Fruit fly (Drosophila melanogaster) whole organism, embryonic: ENCODE results near the gene prg.

Experiments
- Awh ChIP-seq: fragments of 200-800 bp; sonication (Bioruptor generic); IDR thresholded peaks from 2 replicates; pipeline ENCODE4, ENCODE4 v1.3.6; 2022; ENCODE audit warnings: missing biosample characterization, missing genetic modification characterization
- Bdp1 ChIP-seq: fragments of 200-800 bp; sonication (Bioruptor generic); optimal IDR thresholded peaks from 3 replicates; lab custom pipeline; 2016; ENCODE audit warnings: missing biosample characterization, missing genetic modification characterization
- Bgb ChIP-seq: fragments of 200-800 bp; sonication (Bioruptor generic); IDR thresholded peaks from 2 replicates; pipeline ENCODE4 v1.3.6; 2022; ENCODE audit warnings: missing biosample characterization, missing genetic modification characterization; ENCODE audit not compliant: partially characterized antibody
- CG10321 ChIP-seq: fragments of 200-800 bp; sonication (Bioruptor generic); IDR thresholded peaks from 2 replicates; pipeline ENCODE4 v1.3.6; 2022; ENCODE audit warnings: missing biosample characterization, missing genetic modification characterization
- CG10959 ChIP-seq: fragments of 200-800 bp; sonication (Bioruptor generic); IDR thresholded peaks from 2 replicates; pipeline ENCODE4 v1.3.6; 2022; ENCODE audit warnings: missing biosample characterization, missing genetic modification characterization
- CG11398 ChIP-seq: fragments of 200-800 bp; sonication (Bioruptor generic); optimal IDR thresholded peaks from 2 replicates; lab custom pipeline; 2016; ENCODE audit warnings: missing biosample characterization, missing genetic modification characterization
- CG11456 ChIP-seq: fragments of 200-800 bp; sonication (Bioruptor generic); IDR thresholded peaks from 3 replicates; pipeline ENCODE4 v1.3.6; 2022; ENCODE audit warnings: missing biosample characterization, missing genetic modification characterization
- CG11695 ChIP-seq: fragments of 200-800 bp; sonication (Bioruptor generic); IDR thresholded peaks from 3 replicates; pipeline ENCODE4 v1.3.6; 2022; ENCODE audit warnings: missing biosample characterization, missing genetic modification characterization
- CG12744 ChIP-seq: fragments of 200-800 bp; sonication (Bioruptor generic); optimal IDR thresholded peaks from 2 replicates; lab custom pipeline; 2016; ENCODE audit warnings: missing biosample characterization, missing genetic modification characterization
- CG13123 ChIP-seq: fragments of 200-800 bp; sonication (Bioruptor generic); optimal IDR thresholded peaks from 2 replicates; lab custom pipeline; 2016; ENCODE audit warnings: missing biosample characterization, missing genetic modification characterization
- CG14667 ChIP-seq: fragments of 200-800 bp; sonication (Bioruptor generic); IDR thresholded peaks from 2 replicates; pipeline ENCODE4 v1.3.6; 2022; ENCODE audit warnings: missing biosample characterization, missing genetic modification characterization
- CG15696 ChIP-seq: fragments of 200-800 bp; sonication (Bioruptor generic); optimal IDR thresholded peaks from 2 replicates; lab custom pipeline; 2019; ENCODE audit warnings: missing biosample characterization, mild to moderate bottlenecking, missing genetic modification characterization, moderate library complexity
- CG16779 ChIP-seq: fragments of 200-800 bp; sonication (Bioruptor generic); IDR thresholded peaks from 2 replicates; pipeline ENCODE4 v1.3.6; 2022; ENCODE audit warnings: missing biosample characterization, missing genetic modification characterization
- CG18011 ChIP-seq: fragments of 200-800 bp; sonication (Bioruptor generic); optimal IDR thresholded peaks from 2 replicates; lab custom pipeline; 2017; ENCODE audit warnings: missing biosample characterization, missing genetic modification characterization, mild to moderate bottlenecking, moderate library complexity, missing genotype
- CG31224 ChIP-seq: fragments of 200-800 bp; sonication (Bioruptor generic); IDR thresholded peaks from 2 replicates; pipeline ENCODE4 v1.3.6; 2022; ENCODE audit warnings: missing biosample characterization, missing genetic modification characterization
- CG31365 ChIP-seq: fragments of 200-800 bp; sonication (Bioruptor generic); optimal IDR thresholded peaks from 2 replicates; lab custom pipeline; 2018; ENCODE audit warnings: missing biosample characterization, mild to moderate bottlenecking, missing genetic modification characterization
- CG32772 ChIP-seq: fragments of 200-800 bp; sonication (Bioruptor generic); IDR thresholded peaks from 2 replicates; pipeline ENCODE4 v1.3.6; 2022; ENCODE audit warnings: missing biosample characterization, missing genetic modification characterization
- CG33213 ChIP-seq: fragments of 200-800 bp; sonication (Bioruptor generic); optimal IDR thresholded peaks from 3 replicates; lab custom pipeline; 2016; ENCODE audit warnings: missing biosample characterization, missing genetic modification characterization
- CG4820 ChIP-seq: fragments of 200-800 bp; sonication (Bioruptor generic); optimal IDR thresholded peaks from 3 replicates; lab custom pipeline; 2016; ENCODE audit warnings: missing biosample characterization, missing genetic modification characterization
- CG7357 ChIP-seq: fragments of 200-800 bp; sonication (Bioruptor generic); IDR thresholded peaks from 3 replicates; pipeline ENCODE4 v1.3.6; 2022; ENCODE audit warnings: missing biosample characterization, missing genetic modification characterization
- CG8281 ChIP-seq: fragments of 200-800 bp; sonication (Bioruptor generic); optimal IDR thresholded peaks from 2 replicates; lab custom pipeline; 2018; ENCODE audit warnings: missing biosample characterization, mild to moderate bottlenecking, missing genetic modification characterization, moderate library complexity
- CG9727 ChIP-seq: fragments of 200-800 bp; sonication (Bioruptor generic); optimal IDR thresholded peaks from 3 replicates; lab custom pipeline; 2017; ENCODE audit warnings: missing biosample characterization, mild to moderate bottlenecking, missing genetic modification characterization
- CG9932 ChIP-seq: fragments of 200-800 bp; sonication (Bioruptor generic); IDR thresholded peaks from 2 replicates; pipeline ENCODE4 v1.3.6; 2022; ENCODE audit warnings: missing biosample characterization, missing genetic modification characterization
- Drgx ChIP-seq: fragments of 200-800 bp; sonication (Bioruptor generic); IDR thresholded peaks from 2 replicates; pipeline ENCODE4 v1.3.6; 2022; ENCODE audit warnings: missing biosample characterization, missing genetic modification characterization
- H2.0 ChIP-seq: fragments of 200-800 bp; sonication (Bioruptor generic); IDR thresholded peaks from 2 replicates; pipeline ENCODE4 v1.3.6; 2022; ENCODE audit warnings: missing biosample characterization, missing genetic modification characterization
- Hmx ChIP-seq: fragments of 200-800 bp; sonication (Bioruptor generic); optimal IDR thresholded peaks from 2 replicates; lab custom pipeline; 2016; ENCODE audit warnings: missing biosample characterization, missing genetic modification characterization
- Hr78 ChIP-seq, 2 experiments: fragments of 200-800 bp in 1 of 2; fragments of >200 bp in 1 of 2; sonication (Bioruptor generic) in 1 of 2; optimal IDR thresholded peaks; 2 replicates each; lab custom pipeline; 2017 to 2019; ENCODE audit warnings: missing biosample characterization in 2 of 2, missing genetic modification characterization in 2 of 2, mild to moderate bottlenecking in 1 of 2, moderate library complexity in 1 of 2
- Lpt ChIP-seq: fragments of >200 bp; optimal IDR thresholded peaks from 2 replicates; lab custom pipeline; 2018; ENCODE audit warnings: missing biosample characterization, missing genetic modification characterization
- Mrtf ChIP-seq: fragments of 200-800 bp; sonication (Bioruptor generic); IDR thresholded peaks from 3 replicates; pipeline ENCODE4 v1.3.6; 2022; ENCODE audit warnings: missing biosample characterization, missing genetic modification characterization
- Myb ChIP-seq: fragments of 200-800 bp; sonication (Bioruptor generic); optimal IDR thresholded peaks from 2 replicates; lab custom pipeline; 2016; ENCODE audit warnings: missing biosample characterization, missing genetic modification characterization
- NC2α ChIP-seq: fragments of 200-800 bp; sonication (Bioruptor generic); optimal IDR thresholded peaks from 2 replicates; lab custom pipeline; 2016; ENCODE audit warnings: missing biosample characterization, missing genetic modification characterization
- Nf-YC ChIP-seq: fragments of 200-800 bp; optimal IDR thresholded peaks from 3 replicates; lab custom pipeline; 2019; ENCODE audit warnings: missing biosample characterization, mild to moderate bottlenecking, missing genetic modification characterization, moderate library complexity
- Opbp ChIP-seq: fragments of 200-800 bp; sonication (Bioruptor generic); IDR thresholded peaks from 3 replicates; pipeline ENCODE4 v1.3.6; 2022; ENCODE audit warnings: missing biosample characterization, missing genetic modification characterization; ENCODE audit not compliant: partially characterized antibody
- Optix ChIP-seq: fragments of 200-800 bp; sonication (Bioruptor generic); IDR thresholded peaks from 3 replicates; pipeline ENCODE4 v1.3.6; 2022; ENCODE audit warnings: missing biosample characterization, missing genetic modification characterization
- Taf1 ChIP-seq: fragments of 200-800 bp; sonication (Bioruptor generic); IDR thresholded peaks from 2 replicates; pipeline ENCODE4 v1.3.6; 2022; ENCODE audit warnings: missing biosample characterization, missing genetic modification characterization
- abd-A ChIP-seq: fragments of 200-800 bp; sonication (Bioruptor generic); optimal IDR thresholded peaks from 3 replicates; lab custom pipeline; 2019; ENCODE audit warnings: missing biosample characterization, mild to moderate bottlenecking, missing genetic modification characterization, moderate library complexity
- aop ChIP-seq: fragments of 200-800 bp; sonication (Bioruptor generic); IDR thresholded peaks from 2 replicates; pipeline ENCODE4 v1.3.6; 2022; ENCODE audit warnings: missing biosample characterization, missing genetic modification characterization
- ase ChIP-seq: fragments of 200-800 bp; sonication (Bioruptor generic); IDR thresholded peaks from 3 replicates; pipeline ENCODE4 v1.3.6; 2022; ENCODE audit warnings: missing biosample characterization, missing genetic modification characterization
- bab2 ChIP-seq: fragments of 200-800 bp; sonication (Bioruptor generic); optimal IDR thresholded peaks from 2 replicates; lab custom pipeline; 2016; ENCODE audit warnings: missing biosample characterization, missing genetic modification characterization
- crol ChIP-seq: fragments of 200-800 bp; sonication (Bioruptor generic); IDR thresholded peaks from 2 replicates; pipeline ENCODE4 v1.3.6; 2022; ENCODE audit warnings: missing biosample characterization, missing genetic modification characterization
- danr ChIP-seq: fragments of 200-800 bp; sonication (Bioruptor generic); IDR thresholded peaks from 2 replicates; pipeline ENCODE4 v1.3.6; 2022; ENCODE audit warnings: missing biosample characterization, missing genetic modification characterization
- dm ChIP-seq: fragments of 200-800 bp; sonication (Bioruptor generic); optimal IDR thresholded peaks from 3 replicates; lab custom pipeline; 2016; ENCODE audit warnings: missing biosample characterization, missing genetic modification characterization
- fd3F ChIP-seq: fragments of 200-800 bp; sonication (Bioruptor generic); optimal IDR thresholded peaks from 2 replicates; lab custom pipeline; 2018; ENCODE audit warnings: missing biosample characterization, mild to moderate bottlenecking, missing genetic modification characterization, moderate library complexity
- gsb ChIP-seq: fragments of 200-800 bp; sonication (Bioruptor generic); IDR thresholded peaks from 2 replicates; pipeline ENCODE4 v1.3.6; 2022; ENCODE audit warnings: missing biosample characterization, missing genetic modification characterization
- klu ChIP-seq: fragments of 200-800 bp; sonication (Bioruptor generic); IDR thresholded peaks from 2 replicates; pipeline ENCODE4 v1.3.6; 2022; ENCODE audit warnings: missing biosample characterization, missing genetic modification characterization
- kni ChIP-seq: fragments of 200-800 bp; sonication (Bioruptor generic); optimal IDR thresholded peaks from 3 replicates; lab custom pipeline; 2017; ENCODE audit warnings: mild to moderate bottlenecking, missing biosample characterization, missing genetic modification reagents, missing genetic modification characterization
- nau ChIP-seq: fragments of 200-800 bp; sonication (Bioruptor generic); optimal IDR thresholded peaks from 3 replicates; lab custom pipeline; 2017; ENCODE audit warnings: missing biosample characterization, mild to moderate bottlenecking, missing genetic modification characterization, missing genetic modification reagents
- pita ChIP-seq: fragments of 200-800 bp; sonication (Bioruptor generic); optimal IDR thresholded peaks from 2 replicates; lab custom pipeline; 2017; ENCODE audit warnings: missing biosample characterization, mild to moderate bottlenecking, missing genetic modification characterization
- wek ChIP-seq: fragments of 200-800 bp; sonication (Bioruptor generic); optimal IDR thresholded peaks from 3 replicates; lab custom pipeline; 2018; ENCODE audit warnings: missing biosample characterization, mild to moderate bottlenecking, missing genetic modification characterization, moderate library complexity

Gene prg

dm6 chr2L:8463144-8464106 is 863 bp upstream of the prg start, which contains the start of gene Agpat2 (continued):
- TF ChIP-seq CG14667 (GFP tag; lab: Robert Waterston, UW) (peak; percentile 52), dm (GFP tag; lab: Kevin White, UChicago) (peak; percentile 61), Hmx (GFP tag; lab: Kevin White, UChicago) (peak; percentile 39), aop (GFP tag; lab: Robert Waterston, UW) (peak; percentile 58; the same call in 1 of the 2 replicates), CG15696 (peak; percentile 61), CG7357 (GFP tag; lab: Robert Waterston, UW) (peak; percentile 58; the same call in 2 of the 3 replicates), fd3F (GFP tag; lab: Kevin White, UChicago) (peak; percentile 75), CG13123 (GFP tag; lab: Kevin White, UChicago) (peak; percentile 60), CG9932 (peak; percentile 69), Nf-YC (peak; percentile 52), gsb (GFP tag; lab: Robert Waterston, UW) (no peak; the same call in 1 of the 2 replicates), wek (GFP tag; lab: Kevin White, UChicago) (no peak), CG8281 (tag; lab: Kevin White, UChicago) (peak; percentile 56), klu (GFP tag; lab: Robert Waterston, UW) (no peak; the same call in 1 of the 2 replicates), Mrtf (GFP tag; lab: Robert Waterston, UW) (peak; percentile 78; the same call in 2 of the 3 replicates), bab2 (GFP tag; lab: Kevin White, UChicago) (peak; percentile 85), CG10321 (no peak), kni (peak; percentile 34), ase (GFP tag; lab: Robert Waterston, UW) (peak; percentile 81), CG11398 (peak; percentile 49), danr (GFP tag; lab: Robert Waterston, UW) (peak; percentile 70), CG33213 (GFP tag; lab: Kevin White, UChicago) (peak; percentile 68), nau (GFP tag; lab: Kevin White, UChicago) (peak; percentile 83), CG18011 (GFP tag; lab: Kevin White, UChicago) (peak; percentile 49), Bgb (GFP tag; lab: Robert Waterston, UW) (no peak), crol (GFP tag; lab: Robert Waterston, UW) (peak; percentile 77), Lpt (GFP tag; lab: Kevin White, UChicago) (no peak), Myb (GFP tag; lab: Kevin White, UChicago) (peak; percentile 53), CG11695 (GFP tag; lab: Robert Waterston, UW) (peak; percentile 78; the same call in 2 of the 3 replicates), Opbp (peak; percentile 12; the same call in 1 of the 3 replicates), Bdp1 (GFP tag; lab: Kevin White, UChicago) (peak; percentile 64), Taf1 (peak; percentile 59), abd-A (peak; percentile 83), Hr78 (GFP tag; optimal IDR thresholded peaks at IDR 0.05; lab: Kevin White, UChicago) (no peak), H2.0 (peak; percentile 63), CG4820 (GFP tag; lab: Kevin White, UChicago) (peak; percentile 84), CG9727 (GFP tag; lab: Kevin White, UChicago) (peak; percentile 83), CG31224 (GFP tag; lab: Robert Waterston, UW) (peak; percentile 56; the same call in 1 of the 2 replicates), CG10959 (GFP tag; lab: Robert Waterston, UW) (peak; percentile 55), CG16779 (GFP tag; lab: Robert Waterston, UW) (no peak), CG31365 (peak; percentile 52), CG11456 (GFP tag; lab: Robert Waterston, UW) (peak; percentile 68; the same call in 2 of the 3 replicates), Optix (GFP tag; lab: Robert Waterston, UW) (peak; percentile 76), Drgx (GFP tag; lab: Robert Waterston, UW) (no peak), pita (GFP tag; lab: Kevin White, UChicago) (no peak), Awh (GFP tag; lab: Robert Waterston, UW) (peak; percentile 51; the same call in 1 of the 2 replicates), NC2α (GFP tag; lab: Kevin White, UChicago) (peak; percentile 56), CG32772 (peak; percentile 61), CG12744 (GFP tag; lab: Kevin White, UChicago) (peak; percentile 67)
